Worm (Caenorhabditis elegans) whole organism, L3 larva: ENCODE measurements around the gene enu-3.5.
A peak's percentile ranks its signal among the peaks of the same experiment; 100 is the strongest.

Source experiments
- elt-3 ChIP-seq, 3 experiments: fragments of 150-350 bp in 1 of 3; sonication (generic microtip) in 2 of 3; optimal IDR thresholded peaks; 2 replicates in 2 of 3; 4 replicates in 1 of 3; lab custom pipeline; 2014 to 2017; ENCODE audit warnings: missing biosample characterization in 3 of 3, missing genetic modification characterization in 3 of 3
- lin-15B ChIP-seq: fragments of 150-350 bp; optimal IDR thresholded peaks from 2 replicates; lab custom pipeline; 2014; ENCODE audit warnings: missing biosample characterization, missing genetic modification characterization
- nhr-11 ChIP-seq: fragments of 150-350 bp; optimal IDR thresholded peaks from 2 replicates; lab custom pipeline; 2014; ENCODE audit warnings: missing biosample characterization, missing genetic modification characterization
- unc-39 ChIP-seq: sonication (generic microtip); optimal IDR thresholded peaks from 4 replicates; lab custom pipeline; 2017; ENCODE audit warnings: missing biosample characterization, missing genetic modification characterization
- ztf-11 ChIP-seq: fragments of 150-350 bp; optimal IDR thresholded peaks from 2 replicates; lab custom pipeline; 2014; ENCODE audit warnings: missing biosample characterization, missing genetic modification characterization

ce11 chrIII:12851034-12851433, 27.0 kb upstream of the enu-3.5 start:
- peak in 2 of 3 experiments; percentile 31 to 39 for TF ChIP-seq elt-3 (tag; optimal IDR thresholded peaks at IDR 0.05; lab: Kevin White, UChicago)
- no peak for TF ChIP-seq nhr-11 (tag; lab: Kevin White, UChicago)
- no peak for TF ChIP-seq lin-15B (tag; lab: Kevin White, UChicago)
- no peak for TF ChIP-seq ztf-11 (tag; lab: Kevin White, UChicago)
- no peak for TF ChIP-seq unc-39 (tag; lab: Kevin White, UChicago)
